Fruit fly (Drosophila melanogaster): ENCODE results near the gene Nrx-1.

Nrx-1 gene

DNA sequence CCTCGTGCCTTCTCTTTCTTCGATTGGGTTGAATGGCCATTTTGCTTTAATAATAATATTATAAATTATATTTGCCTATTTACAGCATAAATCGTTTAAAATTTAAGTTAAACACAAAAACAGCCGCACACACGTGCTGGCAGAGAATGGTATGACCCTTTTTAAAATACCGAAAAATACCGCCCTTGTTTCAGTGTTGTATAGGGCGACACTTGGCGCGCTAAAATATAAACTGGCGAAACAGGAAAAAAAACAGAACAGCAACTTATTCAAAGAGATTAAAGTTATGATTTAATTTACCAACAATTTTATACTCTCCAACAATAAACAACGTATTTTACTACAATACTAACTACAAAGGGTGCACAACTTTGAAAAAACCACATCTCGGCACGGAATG is 21.8 kb upstream of the Nrx-1 start, which contains the start of gene CG12499 (continued):
- no peak for TF ChIP-seq gce (GFP tag; IDR thresholded peaks at IDR 0.05)
- no peak for TF ChIP-seq CG31365 (tag; optimal IDR thresholded peaks at IDR 0.05)
- TF ChIP-seq kni (GFP tag; optimal IDR thresholded peaks at IDR 0.05) = no peak
- no peak for TF ChIP-seq PHDP (tag; optimal IDR thresholded peaks at IDR 0.05)
- no peak for TF ChIP-seq CG11247 (GFP tag; IDR thresholded peaks at IDR 0.05)
- peak; percentile 7 for TF ChIP-seq BtbVII (GFP tag; optimal IDR thresholded peaks at IDR 0.05)
- peak; percentile 38 for TF ChIP-seq MESR4 (GFP tag; optimal IDR thresholded peaks at IDR 0.05)
- no peak for TF ChIP-seq al (GFP tag; IDR thresholded peaks at IDR 0.05)
- TF ChIP-seq psq (GFP tag; optimal IDR thresholded peaks at IDR 0.05) = no peak
- no peak for TF ChIP-seq CG16813 (GFP tag; IDR thresholded peaks at IDR 0.05; ENCODE audit: partially characterized antibody)
- TF ChIP-seq chif (GFP tag; optimal IDR thresholded peaks at IDR 0.05) = no peak
- TF ChIP-seq ci (GFP tag; IDR thresholded peaks at IDR 0.05) = no peak
- no peak for TF ChIP-seq bcd (GFP tag; optimal IDR thresholded peaks at IDR 0.05)
- no peak for TF ChIP-seq CoRest (tag; optimal IDR thresholded peaks at IDR 0.05)
- TF ChIP-seq Xrp1 (GFP tag; IDR thresholded peaks at IDR 0.05) = no peak
- no peak for TF ChIP-seq knrl (GFP tag; IDR thresholded peaks at IDR 0.05; ENCODE audit: partially characterized antibody)
- TF ChIP-seq CG6175 (GFP tag; IDR thresholded peaks at IDR 0.05) = no peak
- TF ChIP-seq YL-1 (GFP tag; optimal IDR thresholded peaks at IDR 0.05) = peak; percentile 32
- no peak for TF ChIP-seq wek (GFP tag; optimal IDR thresholded peaks at IDR 0.05)
- no peak for TF ChIP-seq twi (tag; optimal IDR thresholded peaks at IDR 0.05)
- peak; percentile 75 for TF ChIP-seq Max (GFP tag; optimal IDR thresholded peaks at IDR 0.05)
- TF ChIP-seq sd (tag; optimal IDR thresholded peaks at IDR 0.05) = peak; percentile 45
- no peak for TF ChIP-seq Eip74EF (GFP tag; optimal IDR thresholded peaks at IDR 0.05)
- no peak for TF ChIP-seq sr (GFP tag; IDR thresholded peaks at IDR 0.05)
- TF ChIP-seq NC2β (GFP tag; optimal IDR thresholded peaks at IDR 0.05) = no peak
- no peak for TF ChIP-seq CG13894 (tag; optimal IDR thresholded peaks at IDR 0.05)
- TF ChIP-seq CG13424 (tag; optimal IDR thresholded peaks at IDR 0.05) = no peak
- TF ChIP-seq CG11085 (GFP tag; IDR thresholded peaks at IDR 0.05) = no peak

DNA sequence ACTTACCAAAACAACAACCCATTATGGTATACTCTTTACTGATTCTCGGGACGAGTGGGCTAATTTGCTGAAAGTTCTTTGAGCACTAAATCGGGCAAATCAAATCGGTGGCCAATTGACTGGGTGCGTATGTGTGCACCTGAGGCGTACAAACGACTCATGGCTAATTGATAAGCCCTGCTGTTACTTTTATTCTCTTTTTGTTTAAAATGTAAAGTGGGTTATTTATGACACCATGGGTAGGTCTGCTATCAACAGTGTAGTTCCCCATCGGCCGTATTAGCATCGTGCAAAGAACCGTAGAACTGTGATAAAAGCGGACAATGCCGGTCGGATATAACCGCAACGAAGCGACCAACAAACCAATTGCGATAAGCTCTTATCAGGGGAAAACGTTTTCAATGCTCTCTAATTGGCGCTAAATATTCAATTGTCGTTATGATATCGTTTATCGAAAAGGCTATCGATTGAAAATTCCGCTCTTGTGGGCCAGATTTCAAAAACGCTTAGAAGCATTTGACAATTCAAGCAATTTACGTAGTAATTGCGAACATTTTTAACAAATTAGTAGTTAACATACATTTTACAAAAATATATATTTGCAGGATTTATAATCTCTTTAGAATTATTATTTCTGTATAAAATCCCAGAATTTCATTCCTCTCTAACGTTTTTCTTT is 21.0 kb upstream of the Nrx-1 start, which contains the start of gene CG34288:
Gene CG34288 (minus strand): TSS at position 69 of the 679 bp plus-strand sequence.
- no peak for TF ChIP-seq gt (GFP tag; IDR thresholded peaks at IDR 0.05)
- TF ChIP-seq Blimp-1 (GFP tag; optimal IDR thresholded peaks at IDR 0.05) = no peak
- no peak for TF ChIP-seq HLHmδ (GFP tag; optimal IDR thresholded peaks at IDR 0.05)
- TF ChIP-seq HmgD (GFP tag; optimal IDR thresholded peaks at IDR 0.05) = no peak
- no peak for TF ChIP-seq ftz-f1 (GFP tag; optimal IDR thresholded peaks at IDR 0.05)
- no peak for TF ChIP-seq ERR (GFP tag; optimal IDR thresholded peaks at IDR 0.05)
- peak; percentile 31; the same call in 1 of the 2 replicates for TF ChIP-seq bowl (GFP tag; IDR thresholded peaks at IDR 0.05)
- TF ChIP-seq Dfd (GFP tag; optimal IDR thresholded peaks at IDR 0.05) = no peak
- TF ChIP-seq HLH4C (GFP tag; IDR thresholded peaks at IDR 0.05; ENCODE audit: partially characterized antibody) = 0 out of 3 replicates have a peak, but pooled peaks have one; percentile 27
- TF ChIP-seq Myb (GFP tag; optimal IDR thresholded peaks at IDR 0.05) = no peak
- TF ChIP-seq ac (GFP tag; optimal IDR thresholded peaks at IDR 0.05) = no peak
- TF ChIP-seq Ets97D (GFP tag; optimal IDR thresholded peaks at IDR 0.05) = no peak
- TF ChIP-seq Trl (optimal IDR thresholded peaks at IDR 0.05) = no peak
- TF ChIP-seq Trl (GFP tag; optimal IDR thresholded peaks at IDR 0.05) = peak; percentile 6
- no peak for TF ChIP-seq CG9727 (GFP tag; optimal IDR thresholded peaks at IDR 0.05)
- no peak for TF ChIP-seq Jarid2 (GFP tag; optimal IDR thresholded peaks at IDR 0.05)
- TF ChIP-seq CG3163 (GFP tag; optimal IDR thresholded peaks at IDR 0.05) = peak; percentile 26
- peak; percentile 26 for TF ChIP-seq shn (GFP tag; optimal IDR thresholded peaks at IDR 0.05)
- TF ChIP-seq CG30020 (tag; optimal IDR thresholded peaks at IDR 0.05) = no peak
- no peak for TF ChIP-seq Ets65A (GFP tag)
- TF ChIP-seq CG34224 (GFP tag; IDR thresholded peaks at IDR 0.05; ENCODE audit: partially characterized antibody) = no peak
- 0 out of 3 replicates have a peak, but pooled peaks have one; percentile 36 for TF ChIP-seq CG6175 (GFP tag; IDR thresholded peaks at IDR 0.05)
- no peak for TF ChIP-seq CG33213 (GFP tag; optimal IDR thresholded peaks at IDR 0.05)
- no peak for TF ChIP-seq Xbp1 (GFP tag; optimal IDR thresholded peaks at IDR 0.05)

Data from whole organism, embryonic.